Worm (Caenorhabditis elegans) whole organism, L2 larva: ENCODE results near the gene Y37E11AM.3.

Experiments
- F13H6.1 ChIP-seq: sonication (generic microtip); optimal IDR thresholded peaks from 2 replicates; lab custom pipeline; 2016; ENCODE audit warnings: missing genetic modification characterization, missing compliant biosample characterization
- alr-1 ChIP-seq: fragments of 150-350 bp; optimal IDR thresholded peaks from 2 replicates; lab custom pipeline; 2014; ENCODE audit warnings: missing biosample characterization, missing genetic modification characterization
- ama-1 ChIP-seq: fragments of 150-350 bp; optimal IDR thresholded peaks from 2 replicates; lab custom pipeline; 2018; ENCODE audit warnings: inconsistent platforms
- ceh-16 ChIP-seq: fragments of 150-350 bp; optimal IDR thresholded peaks from 2 replicates; lab custom pipeline; 2014; ENCODE audit warnings: missing biosample characterization, missing genetic modification characterization
- ceh-82 ChIP-seq: fragments of 150-350 bp; optimal IDR thresholded peaks from 2 replicates; lab custom pipeline; 2014; ENCODE audit warnings: missing biosample characterization, missing genetic modification characterization
- elt-3 ChIP-seq: sonication (generic microtip); optimal IDR thresholded peaks from 2 replicates; lab custom pipeline; 2017; ENCODE audit warnings: missing biosample characterization, missing genetic modification characterization
- fos-1 ChIP-seq: fragments of 150-350 bp; optimal IDR thresholded peaks from 2 replicates; lab custom pipeline; 2014; ENCODE audit warnings: missing biosample characterization, missing genetic modification characterization
- lin-13 ChIP-seq: fragments of 150-350 bp; optimal IDR thresholded peaks from 2 replicates; lab custom pipeline; 2014; ENCODE audit warnings: missing biosample characterization, missing genetic modification reagents, missing genetic modification characterization
- nhr-237 ChIP-seq: fragments of 150-350 bp; optimal IDR thresholded peaks from 2 replicates; lab custom pipeline; 2014; ENCODE audit warnings: missing biosample characterization, missing genetic modification characterization
- nhr-6 ChIP-seq: fragments of 150-350 bp; optimal IDR thresholded peaks from 2 replicates; lab custom pipeline; 2014; ENCODE audit warnings: missing biosample characterization, missing genetic modification characterization
- skn-1 ChIP-seq: sonication (generic microtip); optimal IDR thresholded peaks from 2 replicates; lab custom pipeline; 2017; ENCODE audit warnings: missing biosample characterization, missing genetic modification characterization
- snpc-4 ChIP-seq: fragments of 150-350 bp; optimal IDR thresholded peaks from 2 replicates; lab custom pipeline; 2014; ENCODE audit warnings: missing biosample characterization, missing genetic modification characterization
- unc-62 ChIP-seq: fragments of 150-350 bp; optimal IDR thresholded peaks from 2 replicates; lab custom pipeline; 2014; ENCODE audit warnings: missing biosample characterization, missing genetic modification reagents, missing genetic modification characterization
- ztf-4 ChIP-seq: fragments of 150-350 bp; optimal IDR thresholded peaks from 2 replicates; lab custom pipeline; 2014; ENCODE audit warnings: missing biosample characterization, missing genetic modification characterization

DNA sequence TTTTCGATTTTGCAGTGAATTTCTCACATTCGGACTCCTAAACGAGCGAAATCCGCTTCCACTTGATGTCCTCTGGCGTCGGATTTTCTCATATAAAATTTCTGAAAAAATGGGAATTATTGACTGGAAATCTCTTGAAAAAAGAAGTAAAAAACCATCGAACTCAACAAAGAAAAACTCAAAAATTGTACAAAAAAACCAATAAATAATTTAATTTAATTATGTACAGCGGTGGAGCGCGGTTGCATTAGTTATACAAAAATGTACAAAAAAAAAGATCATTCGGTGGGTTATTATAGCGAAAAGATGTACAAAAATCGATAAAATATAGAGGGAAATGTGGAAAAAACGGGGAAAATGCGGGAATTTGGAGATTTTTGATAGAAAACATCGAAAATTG lies 3.7 kb upstream of the Y37E11AM.3 start, which contains the start of gene Y37E11AM.4:
- TF ChIP-seq nhr-237 (tag; lab: Kevin White, UChicago) (no peak), alr-1 (tag; lab: Kevin White, UChicago) (no peak), fos-1 (tag; lab: Kevin White, UChicago) (no peak), F13H6.1 (tag; lab: Kevin White, UChicago) (no peak), elt-3 (tag; lab: Kevin White, UChicago) (no peak), ceh-82 (no peak), nhr-6 (no peak), ama-1 (lab: Kevin White, UChicago) (no peak), ztf-4 (tag; lab: Kevin White, UChicago) (no peak), unc-62 (GFP tag; lab: Kevin White, UChicago) (no peak), lin-13 (no peak), skn-1 (tag; lab: Kevin White, UChicago) (no peak), ceh-16 (tag; lab: Kevin White, UChicago) (no peak), snpc-4 (tag; lab: Kevin White, UChicago) (no peak)
